Worm (Caenorhabditis elegans) whole organism, L3 larva: ENCODE data around the gene F22H10.1.
A peak's percentile ranks its signal among the peaks of the same experiment; 100 is the strongest.

Source experiments
- R02D3.7 ChIP-seq: fragments of 150-350 bp; optimal IDR thresholded peaks from 2 replicates; lab custom pipeline; 2014; ENCODE audit warnings: missing biosample characterization, missing genetic modification characterization
- ZK546.5 ChIP-seq: sonication (generic microtip); optimal IDR thresholded peaks from 2 replicates; lab custom pipeline; 2017; ENCODE audit warnings: missing biosample characterization, missing genetic modification characterization
- ama-1 ChIP-seq: fragments of 150-350 bp; optimal IDR thresholded peaks from 2 replicates; lab custom pipeline; 2018
- ceh-16 ChIP-seq: sonication (generic microtip); optimal IDR thresholded peaks from 2 replicates; lab custom pipeline; 2017; ENCODE audit warnings: missing biosample characterization, missing genetic modification characterization
- ceh-28 ChIP-seq: fragments of 150-350 bp; optimal IDR thresholded peaks from 2 replicates; lab custom pipeline; 2014; ENCODE audit warnings: missing biosample characterization, missing genetic modification reagents, missing genetic modification characterization
- egl-5 ChIP-seq: fragments of 150-350 bp; optimal IDR thresholded peaks from 2 replicates; lab custom pipeline; 2017; ENCODE audit warnings: missing biosample characterization, missing genetic modification reagents, missing genetic modification characterization, inconsistent platforms
- elt-2 ChIP-seq: sonication (generic microtip); optimal IDR thresholded peaks from 2 replicates; lab custom pipeline; 2016; ENCODE audit warnings: missing genetic modification reagents, mild to moderate bottlenecking, missing genetic modification characterization, missing compliant biosample characterization
- hmg-11 ChIP-seq: sonication (generic microtip); optimal IDR thresholded peaks from 2 replicates; lab custom pipeline; 2016; ENCODE audit warnings: missing genetic modification characterization, missing compliant biosample characterization
- jun-1 ChIP-seq: fragments of 150-350 bp; optimal IDR thresholded peaks from 2 replicates; lab custom pipeline; 2014; ENCODE audit warnings: missing biosample characterization, missing genetic modification reagents, missing genetic modification characterization
- lsy-12 ChIP-seq: sonication (generic microtip); optimal IDR thresholded peaks from 2 replicates; lab custom pipeline; 2016; ENCODE audit warnings: mild to moderate bottlenecking, missing genetic modification characterization, missing compliant biosample characterization
- mdl-1 ChIP-seq: fragments of 150-350 bp; optimal IDR thresholded peaks from 2 replicates; lab custom pipeline; 2014; ENCODE audit warnings: missing biosample characterization, missing genetic modification characterization
- mml-1 ChIP-seq: fragments of 150-350 bp; sonication (generic microtip); optimal IDR thresholded peaks from 3 replicates; lab custom pipeline; 2014; ENCODE audit warnings: missing biosample characterization, missing genetic modification characterization
- nfya-1 ChIP-seq: sonication (generic microtip); optimal IDR thresholded peaks from 2 replicates; lab custom pipeline; 2017; ENCODE audit warnings: missing genetic modification characterization, mild to moderate bottlenecking, missing compliant biosample characterization, antibody characterized with exemption, moderate library complexity; ENCODE audit not compliant: insufficient read depth
- nhr-11 ChIP-seq: fragments of 150-350 bp; optimal IDR thresholded peaks from 2 replicates; lab custom pipeline; 2014; ENCODE audit warnings: missing biosample characterization, missing genetic modification characterization
- nhr-12 ChIP-seq: fragments of 150-350 bp; optimal IDR thresholded peaks from 2 replicates; lab custom pipeline; 2014; ENCODE audit warnings: missing biosample characterization, missing genetic modification characterization
- nhr-23 ChIP-seq: fragments of 150-350 bp; optimal IDR thresholded peaks from 2 replicates; lab custom pipeline; 2014; ENCODE audit warnings: missing biosample characterization, missing genetic modification reagents, missing genetic modification characterization
- nhr-237 ChIP-seq: fragments of 150-350 bp; optimal IDR thresholded peaks from 2 replicates; lab custom pipeline; 2014; ENCODE audit warnings: missing biosample characterization, missing genetic modification characterization
- nhr-25 ChIP-seq: sonication (generic microtip); optimal IDR thresholded peaks from 2 replicates; lab custom pipeline; 2017; ENCODE audit warnings: missing biosample characterization, missing genetic modification characterization
- nhr-67 ChIP-seq: fragments of 150-350 bp; optimal IDR thresholded peaks from 2 replicates; lab custom pipeline; 2014; ENCODE audit warnings: missing biosample characterization, missing genetic modification characterization
- nhr-76 ChIP-seq: fragments of 150-350 bp; sonication (generic microtip); optimal IDR thresholded peaks from 5 replicates; lab custom pipeline; 2014; ENCODE audit warnings: missing biosample characterization, missing genetic modification characterization
- nhr-77 ChIP-seq: fragments of 150-350 bp; optimal IDR thresholded peaks from 2 replicates; lab custom pipeline; 2014; ENCODE audit warnings: missing biosample characterization, missing genetic modification characterization
- pha-4 ChIP-seq: fragments of 150-350 bp; optimal IDR thresholded peaks from 2 replicates; lab custom pipeline; 2014; ENCODE audit warnings: missing biosample characterization, missing genetic modification reagents, missing genetic modification characterization
- pqm-1 ChIP-seq: fragments of 150-350 bp; optimal IDR thresholded peaks from 2 replicates; lab custom pipeline; 2017; ENCODE audit warnings: missing biosample characterization, missing genetic modification characterization, inconsistent platforms
- sea-2 ChIP-seq: fragments of 150-350 bp; sonication (generic microtip); optimal IDR thresholded peaks from 4 replicates; lab custom pipeline; 2014; ENCODE audit warnings: missing biosample characterization, missing genetic modification reagents, missing genetic modification characterization
- skn-1 ChIP-seq: fragments of 150-350 bp; optimal IDR thresholded peaks from 2 replicates; lab custom pipeline; 2014; ENCODE audit warnings: missing biosample characterization, missing genetic modification characterization
- unc-39 ChIP-seq: sonication (generic microtip); optimal IDR thresholded peaks from 4 replicates; lab custom pipeline; 2017; ENCODE audit warnings: missing biosample characterization, missing genetic modification characterization
- unc-62 ChIP-seq: fragments of 150-350 bp; sonication (generic microtip); optimal IDR thresholded peaks from 4 replicates; lab custom pipeline; 2014; ENCODE audit warnings: missing biosample characterization, missing genetic modification reagents, missing genetic modification characterization
- zag-1 ChIP-seq: fragments of 150-350 bp; optimal IDR thresholded peaks from 2 replicates; lab custom pipeline; 2014; ENCODE audit warnings: missing biosample characterization, missing genetic modification characterization
- ztf-11 ChIP-seq: fragments of 150-350 bp; optimal IDR thresholded peaks from 2 replicates; lab custom pipeline; 2014; ENCODE audit warnings: missing biosample characterization, missing genetic modification characterization
- ztf-4 ChIP-seq: fragments of 150-350 bp; optimal IDR thresholded peaks from 2 replicates; lab custom pipeline; 2014; ENCODE audit warnings: missing biosample characterization, missing genetic modification characterization

The F22H10.1 gene

DNA sequence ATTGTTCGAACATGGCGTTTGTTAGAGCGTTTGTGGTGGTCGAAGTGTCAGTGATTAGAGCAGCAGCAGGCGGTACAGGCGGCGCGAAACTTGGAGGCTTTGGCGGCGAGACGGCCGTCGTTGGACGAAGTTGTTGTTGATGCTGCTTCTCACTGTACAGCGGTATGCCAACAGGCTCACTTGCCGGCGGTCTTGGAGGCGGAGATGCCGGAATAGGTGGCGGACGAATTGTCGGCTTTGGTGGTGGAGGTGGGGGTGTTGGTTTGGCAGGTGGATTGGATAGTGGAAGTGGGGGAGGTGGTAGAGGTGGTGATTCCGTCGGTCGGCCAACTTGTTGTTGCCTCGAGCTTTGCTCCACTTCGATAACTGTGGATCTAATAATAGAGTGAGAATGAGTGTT, 31.0 kb upstream of the F22H10.1 start:
- no peak for TF ChIP-seq nhr-11 (tag; lab: Kevin White, UChicago)
- TF ChIP-seq pqm-1 (tag; lab: Kevin White, UChicago) = peak; percentile 24
- TF ChIP-seq elt-2 (tag; lab: Kevin White, UChicago) = peak; percentile 26

DNA sequence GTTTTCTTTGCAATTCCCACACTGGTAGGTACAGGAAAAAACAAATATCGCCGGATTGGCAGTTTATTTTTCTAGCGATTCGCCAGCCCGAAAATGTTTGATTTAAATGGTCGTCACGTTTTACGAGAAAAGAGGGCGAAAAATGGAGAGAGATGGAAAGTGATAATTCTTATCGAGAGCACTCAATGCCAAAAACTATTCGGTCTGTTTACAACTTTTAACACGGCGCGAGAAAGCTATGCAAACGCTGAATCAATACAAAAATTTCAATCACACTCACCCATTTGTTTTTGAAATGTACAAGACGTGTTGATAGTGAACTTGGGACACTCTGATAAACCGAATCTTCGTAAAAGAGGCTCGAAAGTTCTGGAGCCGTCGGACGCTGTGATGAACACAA, 29.6 kb upstream of the F22H10.1 start:
- TF ChIP-seq unc-39 (no peak), nhr-76 (no peak), ceh-16 (tag; lab: Kevin White, UChicago) (no peak), pqm-1 (tag; lab: Kevin White, UChicago) (peak; percentile 66), ceh-28 (tag; lab: Kevin White, UChicago) (no peak), mdl-1 (tag; lab: Kevin White, UChicago) (no peak), pha-4 (tag; lab: Kevin White, UChicago) (peak; percentile 58), nfya-1 (tag; lab: Kevin White, UChicago) (no peak), nhr-77 (tag; lab: Kevin White, UChicago) (no peak), sea-2 (GFP tag; lab: Kevin White, UChicago) (no peak), zag-1 (tag; lab: Kevin White, UChicago) (no peak), ama-1 (lab: Kevin White, UChicago) (no peak), skn-1 (peak; percentile 13), nhr-11 (tag; lab: Kevin White, UChicago) (no peak), ztf-11 (tag; lab: Kevin White, UChicago) (no peak), nhr-12 (tag; lab: Kevin White, UChicago) (no peak), hmg-11 (tag; lab: Kevin White, UChicago) (no peak), R02D3.7 (tag; lab: Kevin White, UChicago) (no peak), elt-2 (tag; lab: Kevin White, UChicago) (peak; percentile 74), lsy-12 (tag; lab: Kevin White, UChicago) (no peak), jun-1 (peak; percentile 1), ZK546.5 (tag; lab: Kevin White, UChicago) (no peak)
- TF ChIP-seq, all 47 proteins: peak for 5

DNA sequence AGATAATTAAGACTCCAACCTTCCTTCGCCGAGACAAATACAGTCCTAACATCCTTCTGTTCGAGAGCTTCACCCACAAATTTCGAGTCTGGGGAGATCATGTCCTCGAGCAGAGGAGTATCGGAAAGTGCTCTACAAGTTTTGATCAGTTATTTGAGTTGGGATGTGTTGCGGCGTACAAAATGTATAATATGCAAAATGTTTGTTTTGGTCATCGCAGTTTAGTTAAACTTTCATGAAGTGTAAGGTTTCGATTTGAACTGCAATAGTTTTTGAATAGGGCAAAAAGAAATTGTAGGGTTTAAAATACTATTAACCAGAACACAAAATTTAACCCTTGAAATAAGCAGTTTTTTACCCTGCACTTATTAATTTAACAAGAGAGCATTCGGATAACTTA, 27.6 kb upstream of the F22H10.1 start, which contains the start of gene tag-343:
Gene tag-343 (minus strand): TSS at position 101 of the 400 bp plus-strand sequence.
- no peak for TF ChIP-seq nhr-23 (tag; lab: Kevin White, UChicago)
- TF ChIP-seq nhr-67 (tag; lab: Kevin White, UChicago) = no peak
- no peak for TF ChIP-seq lsy-12 (tag; lab: Kevin White, UChicago)
- TF ChIP-seq ztf-4 (tag; lab: Kevin White, UChicago) = no peak

DNA sequence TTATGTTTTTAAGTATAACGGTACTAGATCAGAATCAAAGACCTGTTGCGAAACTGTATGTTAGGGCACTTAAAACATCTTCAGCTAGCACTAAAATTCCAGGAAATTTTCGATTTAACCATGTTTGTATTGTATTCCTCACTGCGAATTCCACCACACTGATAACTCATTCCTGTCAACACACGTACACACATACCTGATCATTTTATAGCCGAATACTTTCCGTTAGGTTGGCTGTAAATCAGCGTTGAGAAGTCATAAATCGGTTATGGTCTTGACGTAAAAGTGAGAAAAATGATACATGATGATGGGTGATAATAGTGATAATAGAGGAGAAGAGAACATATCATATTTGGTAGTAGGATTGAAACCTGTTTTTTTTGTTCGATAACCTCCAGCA, 26.5 kb upstream of the F22H10.1 start:
- TF ChIP-seq ceh-16 (tag; lab: Kevin White, UChicago) (no peak), egl-5 (no peak), nhr-76 (no peak), nhr-25 (tag; lab: Kevin White, UChicago) (peak; percentile 30), nhr-77 (tag; lab: Kevin White, UChicago) (no peak), mml-1 (tag; lab: Kevin White, UChicago) (no peak), elt-2 (tag; lab: Kevin White, UChicago) (peak; percentile 53), unc-62 (GFP tag; lab: Kevin White, UChicago) (no peak), mdl-1 (tag; lab: Kevin White, UChicago) (no peak), ceh-28 (tag; lab: Kevin White, UChicago) (no peak), nhr-237 (tag; lab: Kevin White, UChicago) (no peak), nfya-1 (tag; lab: Kevin White, UChicago) (no peak), ztf-11 (tag; lab: Kevin White, UChicago) (no peak)

DNA sequence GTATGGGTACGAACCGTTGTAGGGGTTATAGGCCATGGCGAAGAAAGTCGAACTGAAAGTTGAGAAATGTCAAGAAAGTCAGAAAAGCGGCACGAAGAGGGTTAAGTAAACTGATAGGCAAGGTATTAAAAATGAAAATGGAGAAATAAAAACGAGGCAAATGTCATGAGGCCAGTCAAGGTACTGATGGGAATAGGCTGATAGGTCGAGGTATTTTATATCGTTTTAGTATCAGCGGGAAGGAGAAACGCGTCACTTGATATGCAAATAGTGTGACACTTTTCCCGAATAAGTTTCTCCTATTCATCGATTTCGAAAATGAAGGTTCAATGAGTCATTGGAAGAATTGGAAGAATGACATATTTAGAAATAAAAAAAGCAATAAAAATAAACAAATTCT, 24.6 kb upstream of the F22H10.1 start, which contains the start of gene F22H10.3:
Gene F22H10.3 (minus strand): TSS at position 36 of the 400 bp plus-strand sequence.
- TF ChIP-seq pha-4 (tag; lab: Kevin White, UChicago) (peak; percentile 52), egl-5 (no peak), pqm-1 (tag; lab: Kevin White, UChicago) (peak; percentile 82), ztf-4 (tag; lab: Kevin White, UChicago) (no peak), nhr-11 (tag; lab: Kevin White, UChicago) (no peak), nhr-77 (tag; lab: Kevin White, UChicago) (no peak), elt-2 (tag; lab: Kevin White, UChicago) (peak; percentile 79), nhr-237 (tag; lab: Kevin White, UChicago) (no peak)

DNA sequence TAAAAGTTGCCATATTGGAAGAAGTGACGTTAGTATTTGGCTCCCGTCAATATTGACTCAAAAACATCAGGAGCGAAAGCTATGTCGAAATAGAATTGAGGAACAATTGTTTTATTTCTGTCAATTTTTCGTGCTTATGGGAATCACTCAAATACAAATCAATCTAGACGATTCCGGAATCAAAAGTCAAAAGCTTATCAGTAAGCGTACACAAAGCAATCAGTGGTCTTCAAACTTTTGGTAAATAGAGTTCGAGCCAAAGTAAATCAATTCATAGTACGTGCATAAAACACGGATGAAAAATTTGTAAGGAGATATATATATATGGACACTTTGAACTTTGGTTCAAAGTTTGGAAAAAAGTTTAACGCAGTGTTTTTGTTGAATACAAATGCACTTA, 24.1 kb upstream of the F22H10.1 start:
- TF ChIP-seq pqm-1 (tag; lab: Kevin White, UChicago) = peak; percentile 40
- TF ChIP-seq nfya-1 (tag; lab: Kevin White, UChicago) = no peak
- peak; percentile 54 for TF ChIP-seq elt-2 (tag; lab: Kevin White, UChicago)
- peak; percentile 54 for TF ChIP-seq pha-4 (tag; lab: Kevin White, UChicago)
- TF ChIP-seq, all 47 proteins: peak for 3
